Fruit fly (Drosophila melanogaster): Measurements from ENCODE around the gene COX4.

Gene COX4

dm6 chr2L:19930102-19930501 lies 28.4 kb upstream of the COX4 start (continued):
- 0 out of 3 replicates have a peak, but pooled peaks have one; percentile 52 for TF ChIP-seq CG11695 (GFP tag; IDR thresholded peaks at IDR 0.05)
- TF ChIP-seq CG13424 (tag; optimal IDR thresholded peaks at IDR 0.05), result peak; percentile 57
- TF ChIP-seq fd3F (GFP tag; optimal IDR thresholded peaks at IDR 0.05), result peak; percentile 34
- peak; percentile 7 for TF ChIP-seq CG10274 (GFP tag; optimal IDR thresholded peaks at IDR 0.05)
- peak; percentile 57; the same call in 1 of the 2 replicates for TF ChIP-seq CG32532 (GFP tag; IDR thresholded peaks at IDR 0.05)
- TF ChIP-seq CG12769 (tag; optimal IDR thresholded peaks at IDR 0.05), result peak; percentile 15
- TF ChIP-seq gcm (GFP tag; optimal IDR thresholded peaks at IDR 0.05), result no peak
- no peak for TF ChIP-seq Nf-YC (tag; optimal IDR thresholded peaks at IDR 0.05)
- TF ChIP-seq nerfin-2 (GFP tag; IDR thresholded peaks at IDR 0.05; ENCODE audit: partially characterized antibody), result no peak
- peak; percentile 34; the same call in 1 of the 2 replicates for TF ChIP-seq ranshi (GFP tag; IDR thresholded peaks at IDR 0.05)
- TF ChIP-seq vvl (GFP tag; IDR thresholded peaks at IDR 0.05), result peak; percentile 59
- no peak for TF ChIP-seq Max (GFP tag; optimal IDR thresholded peaks at IDR 0.05)
- TF ChIP-seq twi (tag; optimal IDR thresholded peaks at IDR 0.05), result no peak
- TF ChIP-seq CG15073 (GFP tag; optimal IDR thresholded peaks at IDR 0.05), result no peak
- peak; percentile 28 for TF ChIP-seq tap (tag; optimal IDR thresholded peaks at IDR 0.05)
- TF ChIP-seq phol (tag; optimal IDR thresholded peaks at IDR 0.05), result peak; percentile 55
- peak; percentile 19 for TF ChIP-seq tin (GFP tag; optimal IDR thresholded peaks at IDR 0.05)
- TF ChIP-seq Lpt (GFP tag; optimal IDR thresholded peaks at IDR 0.05), result no peak
- peak; percentile 43 for TF ChIP-seq Sox100B (GFP tag; optimal IDR thresholded peaks at IDR 0.05)
- peak; percentile 50 for TF ChIP-seq cwo (GFP tag; optimal IDR thresholded peaks at IDR 0.05)
- TF ChIP-seq sna (GFP tag; IDR thresholded peaks at IDR 0.05; ENCODE audit: partially characterized antibody), result no peak
- peak; percentile 30 for TF ChIP-seq CG17829 (tag; optimal IDR thresholded peaks at IDR 0.05)
- peak; percentile 36 for TF ChIP-seq CG17385 (GFP tag; optimal IDR thresholded peaks at IDR 0.05)
- no peak for TF ChIP-seq C15 (GFP tag; IDR thresholded peaks at IDR 0.05)
- peak; percentile 33 for TF ChIP-seq nau (GFP tag; optimal IDR thresholded peaks at IDR 0.05)
- TF ChIP-seq CG6683 (GFP tag; optimal IDR thresholded peaks at IDR 0.05), result peak; percentile 34
- peak; percentile 1 for TF ChIP-seq chn (GFP tag; optimal IDR thresholded peaks at IDR 0.05)
- no peak for TF ChIP-seq CG3847 (GFP tag; IDR thresholded peaks at IDR 0.05)
- TF ChIP-seq run (tag; optimal IDR thresholded peaks at IDR 0.05), result no peak
- peak; percentile 23 for TF ChIP-seq D19A (tag; optimal IDR thresholded peaks at IDR 0.05)
- TF ChIP-seq E2f1 (GFP tag; IDR thresholded peaks at IDR 0.05), result 0 out of 2 replicates have a peak, but pooled peaks have one; percentile 30
- peak; percentile 77 for TF ChIP-seq CG11504 (tag; optimal IDR thresholded peaks at IDR 0.05)
- TF ChIP-seq Ada2b (GFP tag; IDR thresholded peaks at IDR 0.05), result peak; percentile 35; the same call in 1 of the 2 replicates
- peak; percentile 60; the same call in 2 of the 3 replicates for TF ChIP-seq Dbx (GFP tag; IDR thresholded peaks at IDR 0.05)

dm6 chr2L:19932523-19932922 lies 26.0 kb upstream of the COX4 start:
- no peak for TF ChIP-seq chm (GFP tag; IDR thresholded peaks at IDR 0.05)
- TF ChIP-seq CG1647 (GFP tag; optimal IDR thresholded peaks at IDR 0.05), result no peak
- TF ChIP-seq CG32767 (GFP tag; IDR thresholded peaks at IDR 0.05), result no peak
- no peak for TF ChIP-seq ranshi (GFP tag; IDR thresholded peaks at IDR 0.05)
- no peak for TF ChIP-seq Jarid2 (GFP tag; optimal IDR thresholded peaks at IDR 0.05)
- TF ChIP-seq NC2β (GFP tag; optimal IDR thresholded peaks at IDR 0.05), result no peak
- no peak for TF ChIP-seq CG13287 (GFP tag; IDR thresholded peaks at IDR 0.05; ENCODE audit: partially characterized antibody)
- no peak for TF ChIP-seq Sin3A (optimal IDR thresholded peaks at IDR 0.05)
- peak; percentile 67 for TF ChIP-seq abd-A (tag; optimal IDR thresholded peaks at IDR 0.05)
- TF ChIP-seq Pdp1 (GFP tag; optimal IDR thresholded peaks at IDR 0.05), result peak in 1 of 2 experiments; percentile 64
- no peak for TF ChIP-seq HLH3B (GFP tag; IDR thresholded peaks at IDR 0.05)
- TF ChIP-seq grn (GFP tag; optimal IDR thresholded peaks at IDR 0.05), result peak; percentile 42
- peak in 1 of 2 experiments; percentile 99 for TF ChIP-seq Hr78 (GFP tag; optimal IDR thresholded peaks at IDR 0.05)
- TF ChIP-seq Hey (tag; optimal IDR thresholded peaks at IDR 0.05), result peak; percentile 1
- TF ChIP-seq CG6175 (GFP tag; IDR thresholded peaks at IDR 0.05), result peak; percentile 46; the same call in 1 of the 3 replicates
- no peak for TF ChIP-seq Dek (tag; optimal IDR thresholded peaks at IDR 0.05)
- peak; percentile 87 for TF ChIP-seq oc (tag; optimal IDR thresholded peaks at IDR 0.05)
- peak; percentile 1 for TF ChIP-seq cwo (GFP tag; optimal IDR thresholded peaks at IDR 0.05)
- no peak for TF ChIP-seq lab (GFP tag; optimal IDR thresholded peaks at IDR 0.05)
